Worm (Caenorhabditis elegans): ENCODE measurements around the gene lips-10.

lips-10 gene

DNA sequence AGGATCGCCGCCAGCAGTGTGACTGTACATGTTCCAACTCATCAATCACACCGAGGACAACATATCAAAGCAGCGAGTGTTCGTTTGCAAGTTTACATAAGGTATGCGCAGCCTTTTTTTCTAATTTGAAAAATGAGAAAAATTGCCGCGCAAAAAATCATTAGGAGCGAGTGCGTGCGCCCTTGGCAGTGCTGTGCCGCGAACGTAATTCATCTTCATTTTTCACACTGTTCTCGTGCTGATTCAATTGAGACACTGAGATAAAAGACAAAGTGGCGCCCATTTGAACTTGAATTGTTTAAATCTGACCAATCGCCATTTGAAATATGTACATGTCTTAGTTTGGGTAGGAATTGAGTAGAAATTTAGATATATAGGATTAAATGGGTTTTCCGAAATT, 29.4 kb upstream of the lips-10 start:
- TF ChIP-seq hlh-30 (tag; optimal IDR thresholded peaks at IDR 0.05; ENCODE audit: insufficient read depth) (no peak), Y22D7AL.16 (tag; optimal IDR thresholded peaks at IDR 0.05) (no peak), hlh-13 (GFP tag; optimal IDR thresholded peaks at IDR 0.05) (no peak), ceh-31 (tag; optimal IDR thresholded peaks at IDR 0.05) (no peak), hlh-8 (tag; optimal IDR thresholded peaks at IDR 0.05) (no peak), unc-3 (GFP tag; conservative IDR thresholded peaks at IDR 0.05) (no peak), unc-3 (tag; optimal IDR thresholded peaks at IDR 0.05) (no peak), unc-42 (tag; optimal IDR thresholded peaks at IDR 0.05) (no peak), dmd-4 (tag; optimal IDR thresholded peaks at IDR 0.05; ENCODE audit: borderline replicate concordance) (no peak), zip-5 (tag; optimal IDR thresholded peaks at IDR 0.05) (no peak), ceh-22 (tag; optimal IDR thresholded peaks at IDR 0.05) (no peak), ets-4 (tag; optimal IDR thresholded peaks at IDR 0.05) (no peak), K02D7.2 (tag; optimal IDR thresholded peaks at IDR 0.05) (no peak), ceh-6 (GFP tag; optimal IDR thresholded peaks at IDR 0.05) (no peak), nhr-232 (tag; optimal IDR thresholded peaks at IDR 0.05) (no peak), dve-1 (tag; optimal IDR thresholded peaks at IDR 0.05) (no peak)

DNA sequence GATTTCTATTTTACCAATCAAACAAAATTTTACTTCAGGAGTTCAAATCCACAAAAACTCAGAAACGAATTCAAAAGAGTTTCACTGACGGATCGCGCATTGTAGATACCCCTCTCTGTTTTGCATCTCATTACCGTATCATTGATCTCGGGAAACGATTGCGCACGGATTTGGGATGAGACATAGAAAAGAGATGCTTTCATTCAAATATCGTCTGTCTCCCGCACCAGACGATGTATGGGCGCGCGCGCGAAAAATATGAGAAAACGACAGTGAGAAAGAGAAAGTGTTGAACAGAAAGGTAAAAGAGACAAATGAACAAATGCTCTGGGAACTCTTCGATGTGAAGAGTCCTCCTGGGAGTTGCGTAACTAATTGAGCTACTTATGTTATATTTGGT, 28.0 kb upstream of the lips-10 start:
- TF ChIP-seq sox-2 (GFP tag; IDR thresholded peaks at IDR 0.05) (no peak), sdc-2 (tag; optimal IDR thresholded peaks at IDR 0.05) (no peak), ceh-30 (tag; optimal IDR thresholded peaks at IDR 0.05) (no peak), lim-6 (tag; optimal IDR thresholded peaks at IDR 0.05) (no peak), gmeb-2 (tag; optimal IDR thresholded peaks at IDR 0.05) (no peak), nhr-11 (tag; optimal IDR thresholded peaks at IDR 0.05) (no peak), pqm-1 (tag; optimal IDR thresholded peaks at IDR 0.05) (no peak), sox-4 (tag; optimal IDR thresholded peaks at IDR 0.05) (no peak)

DNA sequence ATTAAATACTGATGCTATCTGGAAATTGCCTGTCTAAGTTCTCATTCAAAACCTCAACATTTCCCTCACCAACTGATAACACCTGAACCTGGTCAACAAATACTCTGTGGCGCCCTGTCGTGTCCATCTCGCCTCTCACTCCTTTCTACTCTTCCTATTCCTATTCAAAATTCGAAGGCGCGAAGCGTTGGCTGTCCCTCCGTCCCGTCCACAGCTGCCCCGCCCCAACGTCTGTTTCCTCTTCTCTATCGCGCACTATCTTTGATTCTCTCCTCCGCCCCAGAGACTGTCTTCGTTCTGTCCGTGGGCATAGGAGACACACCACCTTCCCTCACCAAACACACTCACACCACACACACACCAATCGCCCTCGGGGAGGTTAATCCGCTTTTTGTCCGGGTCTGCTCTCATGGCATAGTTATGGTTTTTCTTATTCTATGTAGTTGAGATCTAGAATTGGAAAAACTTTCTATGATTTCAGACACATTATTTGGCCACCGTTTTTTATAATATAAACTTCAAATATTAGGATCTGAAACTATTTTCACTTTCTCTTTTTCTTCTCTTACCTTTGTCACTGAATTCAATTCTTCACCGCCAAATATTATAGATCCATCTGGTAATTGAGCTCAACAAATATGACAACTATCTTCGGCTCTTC, 26.8 kb upstream of the lips-10 start, which contains the start of gene efl-3:
Gene efl-3, plus strand, starts transcription at position 611 of the 661 bp plus-strand sequence.
- TF ChIP-seq ceh-2 (tag; optimal IDR thresholded peaks at IDR 0.05) (peak; percentile 22), ceh-18 (tag; optimal IDR thresholded peaks at IDR 0.05) (no peak), ztf-16 (tag; optimal IDR thresholded peaks at IDR 0.05) (no peak), sox-4 (tag; optimal IDR thresholded peaks at IDR 0.05) (no peak), ceh-45 (GFP tag; IDR thresholded peaks at IDR 0.05) (peak; percentile 23; the same call in 1 of the 2 replicates), odd-2 (tag; optimal IDR thresholded peaks at IDR 0.05) (no peak), lin-11 (tag; optimal IDR thresholded peaks at IDR 0.05) (no peak), ceh-48 (tag; optimal IDR thresholded peaks at IDR 0.05) (no peak), unc-86 (tag; optimal IDR thresholded peaks at IDR 0.05) (no peak), ceh-34 (tag; optimal IDR thresholded peaks at IDR 0.05) (peak; percentile 36), nfya-1 (tag; optimal IDR thresholded peaks at IDR 0.05) (peak; percentile 22), ref-2 (tag; optimal IDR thresholded peaks at IDR 0.05) (peak; percentile 42), hlh-15 (tag; optimal IDR thresholded peaks at IDR 0.05) (no peak), ceh-24 (tag; optimal IDR thresholded peaks at IDR 0.05) (no peak), tbx-2 (tag; optimal IDR thresholded peaks at IDR 0.05) (peak; percentile 25), fax-1 (tag; optimal IDR thresholded peaks at IDR 0.05) (no peak), pag-3 (tag; optimal IDR thresholded peaks at IDR 0.05; ENCODE audit: borderline replicate concordance) (no peak), tbx-7 (tag; optimal IDR thresholded peaks at IDR 0.05) (no peak), lim-6 (tag; optimal IDR thresholded peaks at IDR 0.05) (no peak), pros-1 (tag; optimal IDR thresholded peaks at IDR 0.05) (no peak), sdc-2 (tag; optimal IDR thresholded peaks at IDR 0.05) (peak; percentile 1), hlh-13 (GFP tag; optimal IDR thresholded peaks at IDR 0.05) (no peak), dve-1 (tag; optimal IDR thresholded peaks at IDR 0.05) (no peak)
